Fruit fly (Drosophila melanogaster) S2 (cell line): ENCODE results near the gene Gr9a.

ENCODE experiments used
- CG8478 ChIP-seq: fragments of >200 bp; optimal IDR thresholded peaks from 2 replicates; lab custom pipeline; 2018
- CTCF ChIP-seq, 2 experiments: fragments of >200 bp; optimal IDR thresholded peaks; 2 replicates each; lab custom pipeline; 2018

DNA sequence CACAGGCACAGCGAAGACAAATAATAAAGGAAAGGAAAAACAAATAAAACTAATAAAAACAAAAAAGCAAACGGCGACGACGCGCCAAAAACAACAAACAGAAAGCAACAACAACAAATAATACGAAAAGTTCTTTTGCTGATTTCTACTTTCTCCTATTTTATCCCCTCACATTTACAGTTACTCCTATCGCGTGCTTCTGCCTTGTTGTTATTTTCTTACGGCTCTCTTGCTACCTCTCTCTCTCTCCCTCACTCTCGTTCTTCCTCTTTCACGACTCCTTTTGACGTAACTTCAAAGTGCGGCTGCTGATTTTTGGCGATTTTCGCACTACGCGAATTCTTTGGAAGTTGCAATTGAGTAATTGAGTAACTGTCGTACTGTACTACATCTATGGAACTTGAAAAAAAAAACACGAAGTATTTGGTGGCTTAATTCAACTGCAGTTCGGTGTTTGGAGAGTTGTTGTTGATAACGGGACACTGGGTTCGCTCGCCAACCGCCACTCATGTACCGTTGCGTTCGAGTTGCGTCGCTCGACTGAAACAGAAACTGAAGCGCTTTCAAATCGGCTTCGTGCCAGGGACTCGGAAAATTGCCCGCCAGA, 9.0 kb downstream of the Gr9a start, which contains the start of gene CG15312:
- TF ChIP-seq CTCF (optimal IDR thresholded peaks at IDR 0.05; lab: Kevin White, UChicago), result no peak
- TF ChIP-seq CG8478 (lab: Kevin White, UChicago), result no peak
